Fruit fly (Drosophila melanogaster): ENCODE data around the gene ddbt.

Gene ddbt

DNA sequence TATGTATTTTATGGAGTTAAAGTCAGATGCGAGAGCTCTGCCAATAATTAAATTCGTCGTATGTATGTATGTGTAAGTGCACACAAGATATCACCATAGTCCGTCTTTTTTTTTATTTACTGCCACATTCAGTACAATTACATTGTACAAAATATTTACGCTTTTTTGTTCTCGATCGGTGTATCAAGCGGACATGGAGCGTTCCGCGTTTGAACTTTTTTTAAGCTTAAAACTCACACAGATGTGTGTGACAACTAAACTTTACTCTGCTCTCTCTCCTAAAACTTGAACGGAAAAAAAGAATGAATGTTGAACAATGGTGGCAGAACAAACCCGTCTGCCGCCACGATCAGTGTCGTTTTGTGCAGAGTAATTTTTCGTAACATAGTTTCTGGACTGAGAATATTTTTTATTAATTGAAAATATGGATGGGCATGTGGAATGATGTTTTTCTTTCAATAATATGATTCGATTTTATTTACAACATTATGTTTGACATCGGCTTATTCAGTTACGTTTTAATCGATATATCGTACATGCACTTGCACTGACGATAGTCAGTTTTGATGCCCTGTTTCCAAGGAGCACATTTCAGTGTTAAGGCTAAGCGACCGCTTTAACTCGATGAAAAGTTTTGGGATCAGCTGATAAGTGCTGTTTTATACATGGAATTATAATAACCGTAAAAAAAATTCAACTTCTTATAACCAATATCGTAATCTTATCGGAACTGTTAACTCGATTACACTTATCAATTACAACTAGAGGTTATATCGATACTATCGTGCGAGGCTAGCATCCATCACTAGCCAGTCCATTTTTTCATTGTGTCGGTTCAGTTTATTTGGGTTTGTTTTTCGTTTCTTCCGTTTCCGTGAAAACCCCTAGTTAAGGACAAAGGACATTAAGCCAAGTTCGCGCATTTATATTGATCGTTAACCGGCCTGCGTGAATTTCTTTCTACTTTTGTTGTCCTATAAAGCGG, 30.1 kb downstream of the ddbt start, which contains the start of gene mth:
TSS of gene mth (minus strand) at position 302 of the 985 bp plus-strand sequence.
- TF ChIP-seq CG8478 (optimal IDR thresholded peaks at IDR 0.05) (no peak), pan (optimal IDR thresholded peaks at IDR 0.05) (no peak), usp (GFP tag; optimal IDR thresholded peaks at IDR 0.05) (no peak), Dll (optimal IDR thresholded peaks at IDR 0.05) (no peak), psq (optimal IDR thresholded peaks at IDR 0.05) (no peak), EcR (GFP tag; optimal IDR thresholded peaks at IDR 0.05) (no peak)

DNA sequence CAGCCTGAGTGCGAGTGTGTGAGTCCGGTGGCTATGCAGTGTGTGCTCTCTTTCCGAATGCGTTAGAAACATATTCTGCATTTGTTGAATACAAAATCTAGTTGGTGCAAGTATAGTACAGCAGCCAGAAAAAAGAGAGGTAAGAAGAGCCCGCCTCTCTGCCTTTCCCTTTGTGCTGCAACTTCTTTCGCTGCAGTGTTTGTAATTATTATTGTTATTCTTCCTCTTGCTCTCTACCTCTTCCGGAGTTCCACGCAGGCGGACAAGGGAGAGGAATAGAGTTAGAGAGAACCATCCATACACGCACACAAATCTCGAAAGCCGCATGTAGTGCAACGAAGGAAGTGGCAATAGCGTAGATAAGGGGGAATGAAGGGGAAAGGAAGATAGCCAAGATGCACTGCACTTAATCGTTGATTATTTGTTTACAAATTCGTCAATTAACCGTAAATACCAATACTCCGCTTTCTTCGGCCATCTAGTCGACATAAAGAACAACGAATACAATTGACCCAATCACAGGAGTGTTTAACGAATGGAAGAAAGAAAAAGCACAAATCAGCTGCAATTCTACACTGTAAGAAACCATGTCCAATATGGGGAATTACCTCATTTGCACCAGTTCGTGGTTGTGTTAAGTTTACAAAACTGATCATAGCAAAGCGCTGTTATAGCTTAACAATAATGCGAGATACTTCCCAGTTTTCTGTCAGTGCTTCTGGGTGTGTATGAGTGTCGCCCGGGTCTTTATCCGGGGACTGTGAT, 30.9 kb downstream of the ddbt start:
- TF ChIP-seq EcR (GFP tag; optimal IDR thresholded peaks at IDR 0.05) (no peak), psq (optimal IDR thresholded peaks at IDR 0.05) (no peak), usp (GFP tag; optimal IDR thresholded peaks at IDR 0.05) (no peak), Dll (optimal IDR thresholded peaks at IDR 0.05) (no peak), CG8478 (optimal IDR thresholded peaks at IDR 0.05) (no peak), pan (optimal IDR thresholded peaks at IDR 0.05) (no peak)

DNA sequence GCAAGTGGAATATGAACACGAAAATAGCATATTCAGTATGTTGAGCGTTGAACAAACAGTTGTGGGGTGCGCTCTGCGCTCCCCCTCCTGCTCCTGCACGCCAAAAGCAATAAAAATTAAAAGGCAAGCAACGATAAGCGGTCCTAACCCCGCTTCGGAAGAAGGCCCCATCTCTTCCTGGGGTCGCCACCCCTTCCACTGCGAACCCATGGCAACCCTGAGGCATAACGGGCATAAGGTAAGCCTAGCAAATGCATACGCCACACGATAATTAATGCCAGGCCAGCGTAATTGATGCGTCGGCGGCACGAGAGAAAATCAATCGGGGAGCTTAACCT, 31.5 kb downstream of the ddbt start:
- TF ChIP-seq Dll (optimal IDR thresholded peaks at IDR 0.05) (no peak), pan (optimal IDR thresholded peaks at IDR 0.05) (no peak), psq (optimal IDR thresholded peaks at IDR 0.05) (no peak), usp (GFP tag; optimal IDR thresholded peaks at IDR 0.05) (no peak), EcR (GFP tag; optimal IDR thresholded peaks at IDR 0.05) (no peak), CG8478 (optimal IDR thresholded peaks at IDR 0.05) (no peak)

DNA sequence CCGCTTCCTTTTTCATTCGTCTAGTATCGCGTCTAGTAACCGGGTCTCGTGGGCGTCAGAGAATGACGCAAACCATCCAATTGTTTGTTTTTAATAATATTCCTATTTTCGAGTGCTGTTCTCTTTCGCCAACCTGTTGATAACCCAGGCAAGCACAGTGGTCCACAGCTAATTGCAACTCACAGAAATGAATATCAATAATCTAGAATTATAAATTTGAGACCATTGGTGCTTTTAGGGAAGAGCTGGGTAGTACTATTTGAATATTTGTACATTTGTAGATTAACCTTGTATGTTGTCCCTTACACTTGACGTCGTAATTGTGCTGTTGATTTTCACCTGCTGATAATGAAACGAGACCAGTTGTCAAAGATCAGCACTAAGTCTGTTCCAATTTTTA, 32.9 kb downstream of the ddbt start:
- TF ChIP-seq CG8478 (optimal IDR thresholded peaks at IDR 0.05) (no peak), psq (optimal IDR thresholded peaks at IDR 0.05) (no peak), EcR (GFP tag; optimal IDR thresholded peaks at IDR 0.05) (no peak), Dll (optimal IDR thresholded peaks at IDR 0.05) (no peak), pan (optimal IDR thresholded peaks at IDR 0.05) (no peak), usp (GFP tag; optimal IDR thresholded peaks at IDR 0.05) (no peak)

DNA sequence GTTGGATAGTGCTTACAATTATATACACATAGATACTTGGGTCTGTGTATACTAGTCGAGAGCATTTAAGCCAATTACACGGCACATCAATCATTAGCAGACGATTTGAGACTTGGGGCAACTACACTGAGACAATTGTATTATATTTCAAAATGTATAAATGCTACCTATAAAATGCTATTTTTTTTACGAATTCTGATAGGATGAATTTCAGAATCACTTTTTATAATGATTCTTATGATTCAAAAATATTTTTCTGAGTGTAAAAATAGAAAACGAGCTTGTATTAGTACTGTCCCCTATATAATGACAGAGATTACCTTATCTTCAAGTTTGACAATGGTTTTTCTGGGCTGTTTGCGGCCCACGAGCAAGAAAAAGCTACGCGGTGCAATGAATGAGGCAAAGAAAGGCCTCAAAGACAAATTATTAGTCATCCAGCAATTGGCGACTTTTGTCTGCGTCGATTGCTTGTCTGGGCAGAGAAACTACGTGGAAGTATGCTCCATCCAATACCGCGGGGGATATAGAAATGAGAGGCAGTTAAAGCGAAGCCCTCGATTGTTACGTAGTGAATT, 33.9 kb downstream of the ddbt start:
- TF ChIP-seq Dll (optimal IDR thresholded peaks at IDR 0.05) = no peak
- no peak for TF ChIP-seq psq (optimal IDR thresholded peaks at IDR 0.05)
- no peak for TF ChIP-seq pan (optimal IDR thresholded peaks at IDR 0.05)
- no peak for TF ChIP-seq EcR (GFP tag; optimal IDR thresholded peaks at IDR 0.05)
- no peak for TF ChIP-seq usp (GFP tag; optimal IDR thresholded peaks at IDR 0.05)
- TF ChIP-seq CG8478 (optimal IDR thresholded peaks at IDR 0.05) = no peak

DNA sequence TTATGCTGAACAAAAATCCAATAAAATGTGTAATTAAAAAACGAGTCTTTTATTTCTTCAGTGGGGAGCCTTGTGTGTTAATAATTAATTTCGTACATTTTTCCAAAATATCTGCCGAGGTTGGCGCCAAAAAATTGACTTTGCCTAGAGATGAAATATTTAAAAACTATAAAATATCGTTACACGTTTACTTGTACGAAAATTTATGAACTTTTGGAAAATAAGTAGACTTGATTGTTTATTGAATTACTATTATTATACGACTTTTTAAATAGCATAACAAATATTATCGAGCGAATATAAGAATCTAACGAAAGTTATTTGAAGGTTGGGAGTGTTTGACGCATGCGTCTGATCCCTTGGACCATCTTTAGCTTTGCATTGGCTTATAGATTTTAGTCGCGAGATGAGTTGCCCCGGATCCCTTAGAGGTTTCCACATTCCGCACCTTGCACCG, 39.2 kb downstream of the ddbt start, which contains the start of gene CG1231:
TSS of gene CG1231 (plus strand) at position 407 of the 457 bp plus-strand sequence.
- no peak for TF ChIP-seq pan (optimal IDR thresholded peaks at IDR 0.05)
- TF ChIP-seq usp (GFP tag; optimal IDR thresholded peaks at IDR 0.05) = no peak
- no peak for TF ChIP-seq EcR (GFP tag; optimal IDR thresholded peaks at IDR 0.05)
- TF ChIP-seq Dll (optimal IDR thresholded peaks at IDR 0.05) = no peak
- no peak for TF ChIP-seq psq (optimal IDR thresholded peaks at IDR 0.05)

DNA sequence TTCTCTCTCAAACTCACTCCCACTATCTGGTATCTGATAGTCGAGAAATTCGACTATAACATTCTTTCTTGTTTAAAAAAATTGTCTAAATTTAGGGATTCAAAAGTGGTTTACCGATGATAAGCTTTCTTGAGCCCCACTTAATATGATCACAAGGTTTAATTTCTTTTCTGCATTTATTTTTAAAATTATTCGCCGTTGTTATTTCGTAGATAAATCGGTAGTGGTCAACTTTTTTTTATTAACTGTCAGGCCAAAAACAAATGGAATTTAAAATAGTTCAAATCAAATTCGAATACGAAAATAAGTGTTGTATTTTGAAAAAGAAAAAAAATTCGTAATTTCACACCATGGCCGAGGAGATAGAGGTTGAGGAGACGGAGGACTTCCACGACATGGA, 40.8 kb downstream of the ddbt start, which contains the start of gene Roc1b:
TSS of gene Roc1b (plus strand) at position 301 of the 400 bp plus-strand sequence.
- TF ChIP-seq Dll (optimal IDR thresholded peaks at IDR 0.05) (no peak), CG8478 (optimal IDR thresholded peaks at IDR 0.05) (no peak), pan (optimal IDR thresholded peaks at IDR 0.05) (no peak), psq (optimal IDR thresholded peaks at IDR 0.05) (no peak), usp (GFP tag; optimal IDR thresholded peaks at IDR 0.05) (no peak), EcR (GFP tag; optimal IDR thresholded peaks at IDR 0.05) (no peak)

DNA sequence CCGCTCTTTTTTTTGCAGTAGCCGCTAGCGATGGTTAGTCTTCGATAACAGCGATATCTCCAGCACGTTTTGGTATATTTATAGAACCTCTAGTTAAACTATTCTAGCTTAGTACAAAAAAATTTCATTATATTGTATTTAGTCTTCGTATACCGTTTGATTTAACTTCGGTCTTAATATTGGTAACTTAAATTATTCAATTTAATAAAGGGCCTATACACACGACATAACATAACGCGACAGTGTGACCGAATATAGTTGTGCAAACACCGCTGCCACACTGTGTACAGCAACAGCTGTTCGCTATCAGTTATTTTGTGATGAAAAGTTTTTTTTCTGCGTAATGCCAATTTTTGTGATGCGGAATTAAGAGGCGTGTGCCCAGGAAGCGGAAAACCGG, 44.3 kb downstream of the ddbt start, which contains the start of the genes Cdc5 and CG1233:
TSS of gene Cdc5 (minus strand) at position 183 of the 400 bp plus-strand sequence.
TSS of gene CG1233 (plus strand) at position 272 of the 400 bp plus-strand sequence.
- TF ChIP-seq EcR (GFP tag; optimal IDR thresholded peaks at IDR 0.05) = no peak
- no peak for TF ChIP-seq usp (GFP tag; optimal IDR thresholded peaks at IDR 0.05)
- TF ChIP-seq CG8478 (optimal IDR thresholded peaks at IDR 0.05) = no peak
- no peak for TF ChIP-seq psq (optimal IDR thresholded peaks at IDR 0.05)
- no peak for TF ChIP-seq pan (optimal IDR thresholded peaks at IDR 0.05)
- TF ChIP-seq Dll (optimal IDR thresholded peaks at IDR 0.05) = no peak

DNA sequence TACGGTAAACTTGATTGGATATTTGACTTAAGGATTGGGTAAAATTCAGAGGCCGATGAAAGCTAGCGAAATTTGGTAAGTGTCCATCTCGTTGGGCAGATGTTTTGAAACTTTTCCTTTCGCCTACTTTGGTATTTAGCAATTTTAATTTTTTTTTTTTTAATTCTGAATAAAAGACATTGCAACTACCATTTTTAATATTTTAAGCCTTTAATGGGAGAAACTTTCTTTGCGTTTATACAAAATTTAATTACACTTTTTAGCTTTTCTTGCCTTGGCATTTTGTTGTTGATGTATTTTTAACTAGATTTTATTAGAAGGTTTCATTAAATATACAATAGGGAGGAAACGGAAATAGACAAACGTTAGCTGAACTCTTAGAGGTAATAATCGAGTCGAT, 49.5 kb downstream of the ddbt start, which contains the start of gene CG13884:
TSS of gene CG13884 (minus strand) at position 101 of the 400 bp plus-strand sequence.
- TF ChIP-seq CG8478 (optimal IDR thresholded peaks at IDR 0.05) (no peak), psq (optimal IDR thresholded peaks at IDR 0.05) (no peak), usp (GFP tag; optimal IDR thresholded peaks at IDR 0.05) (no peak), pan (optimal IDR thresholded peaks at IDR 0.05) (no peak), EcR (GFP tag; optimal IDR thresholded peaks at IDR 0.05) (no peak), Dll (optimal IDR thresholded peaks at IDR 0.05) (no peak)

All from whole organism.